Fruit fly (Drosophila melanogaster) whole organism, embryonic: Measurements from ENCODE around the gene CG10165.

Experiments used
- Bdp1 ChIP-seq: fragments of 200-800 bp; sonication (Bioruptor generic); optimal IDR thresholded peaks from 3 replicates; lab custom pipeline; 2016; ENCODE audit warnings: missing biosample characterization, missing genetic modification characterization
- BtbVII ChIP-seq: fragments of 200-800 bp; sonication (Bioruptor generic); optimal IDR thresholded peaks from 3 replicates; lab custom pipeline; 2017; ENCODE audit warnings: missing biosample characterization, mild to moderate bottlenecking, missing genetic modification characterization
- C15 ChIP-seq: fragments of 200-800 bp; sonication (Bioruptor generic); IDR thresholded peaks from 3 replicates; pipeline ENCODE4 v1.3.6; 2022; ENCODE audit warnings: missing biosample characterization, missing genetic modification characterization
- CG1024 ChIP-seq: fragments of 200-800 bp; sonication (Bioruptor generic); IDR thresholded peaks from 2 replicates; pipeline ENCODE4 v1.3.6; 2022; ENCODE audit warnings: missing biosample characterization, missing genetic modification characterization
- CG11247 ChIP-seq: fragments of 200-800 bp; sonication (Bioruptor generic); IDR thresholded peaks from 2 replicates; pipeline ENCODE4 v1.3.6; 2022; ENCODE audit warnings: missing biosample characterization, missing genetic modification characterization
- CG11456 ChIP-seq: fragments of 200-800 bp; sonication (Bioruptor generic); IDR thresholded peaks from 3 replicates; pipeline ENCODE4 v1.3.6; 2022; ENCODE audit warnings: missing biosample characterization, missing genetic modification characterization
- CG11504 ChIP-seq: fragments of 200-800 bp; sonication (Bioruptor generic); optimal IDR thresholded peaks from 3 replicates; lab custom pipeline; 2019; ENCODE audit warnings: missing biosample characterization, mild to moderate bottlenecking, missing genetic modification characterization, moderate library complexity
- CG13894 ChIP-seq: fragments of 200-800 bp; sonication (Bioruptor generic); optimal IDR thresholded peaks from 3 replicates; lab custom pipeline; 2018; ENCODE audit warnings: missing biosample characterization, mild to moderate bottlenecking, missing genetic modification characterization, moderate library complexity
- CG1529 ChIP-seq: fragments of 200-800 bp; sonication (Bioruptor generic); optimal IDR thresholded peaks from 3 replicates; lab custom pipeline; 2018; ENCODE audit warnings: missing biosample characterization, missing genetic modification characterization
- CG15514 ChIP-seq: fragments of 200-800 bp; sonication (Bioruptor generic); optimal IDR thresholded peaks from 3 replicates; lab custom pipeline; 2017; ENCODE audit warnings: missing biosample characterization, missing genetic modification characterization, mild to moderate bottlenecking, moderate library complexity, missing genetic modification reagents
- CG15601 ChIP-seq: fragments of 200-800 bp; sonication (Bioruptor generic); optimal IDR thresholded peaks from 3 replicates; lab custom pipeline; 2019; ENCODE audit warnings: missing biosample characterization, mild to moderate bottlenecking, missing genetic modification characterization, moderate library complexity
- CG17328 ChIP-seq: fragments of 200-800 bp; sonication (Bioruptor generic); IDR thresholded peaks from 2 replicates; pipeline ENCODE4 v1.3.6; 2022; ENCODE audit warnings: missing biosample characterization, missing genetic modification characterization
- CG2116 ChIP-seq: fragments of 200-800 bp; sonication (Bioruptor generic); optimal IDR thresholded peaks from 3 replicates; lab custom pipeline; 2018; ENCODE audit warnings: missing biosample characterization, mild to moderate bottlenecking, missing genetic modification characterization
- CG2875 ChIP-seq: fragments of 200-800 bp; sonication (Bioruptor generic); optimal IDR thresholded peaks from 2 replicates; lab custom pipeline; 2017; ENCODE audit warnings: missing biosample characterization, mild to moderate bottlenecking, missing genetic modification characterization, missing genetic modification reagents
- CG30020 ChIP-seq: fragments of 200-800 bp; optimal IDR thresholded peaks from 2 replicates; lab custom pipeline; 2019; ENCODE audit warnings: missing biosample characterization, mild to moderate bottlenecking, missing genetic modification characterization, moderate library complexity
- CG30431 ChIP-seq: fragments of 200-800 bp; sonication (Bioruptor generic); optimal IDR thresholded peaks from 2 replicates; lab custom pipeline; 2017; ENCODE audit warnings: missing biosample characterization, missing genetic modification characterization
- CG34376 ChIP-seq: fragments of 200-800 bp; sonication (Bioruptor generic); optimal IDR thresholded peaks from 2 replicates; lab custom pipeline; 2018; ENCODE audit warnings: missing biosample characterization, mild to moderate bottlenecking, missing genetic modification characterization
- CG6175 ChIP-seq: fragments of 200-800 bp; sonication (Bioruptor generic); IDR thresholded peaks from 3 replicates; pipeline ENCODE4 v1.3.6; 2022; ENCODE audit warnings: missing biosample characterization, missing genetic modification characterization
- Dref ChIP-seq: fragments of 200-800 bp; sonication (Bioruptor generic); IDR thresholded peaks from 2 replicates; pipeline ENCODE4 v1.3.6; 2022; ENCODE audit warnings: missing biosample characterization, missing genetic modification characterization
- Fer1 ChIP-seq: fragments of 200-800 bp; sonication (Bioruptor generic); optimal IDR thresholded peaks from 2 replicates; lab custom pipeline; 2017; ENCODE audit warnings: missing biosample characterization, mild to moderate bottlenecking, missing genetic modification characterization
- HLH4C ChIP-seq: fragments of 200-800 bp; sonication (Bioruptor generic); IDR thresholded peaks from 3 replicates; pipeline ENCODE4 v1.3.6; 2022; ENCODE audit warnings: missing biosample characterization, missing genetic modification characterization; ENCODE audit not compliant: partially characterized antibody
- HmgZ ChIP-seq: fragments of 200-800 bp; sonication (Bioruptor generic); optimal IDR thresholded peaks from 2 replicates; lab custom pipeline; 2018; ENCODE audit warnings: missing biosample characterization, mild to moderate bottlenecking, missing genetic modification characterization
- MBD-R2 ChIP-seq: fragments of 200-800 bp; sonication (Bioruptor generic); IDR thresholded peaks from 2 replicates; pipeline ENCODE4 v1.3.6; 2022; ENCODE audit warnings: missing biosample characterization, missing genetic modification characterization
- Med ChIP-seq: fragments of 200-800 bp; sonication (Bioruptor generic); peaks from one replicate; lab custom pipeline; 2016; ENCODE audit warnings: missing biosample characterization, missing genetic modification characterization, mild to moderate bottlenecking, inconsistent platforms, moderate library complexity
- NfI ChIP-seq: fragments of 200-800 bp; sonication (Bioruptor generic); optimal IDR thresholded peaks from 3 replicates; lab custom pipeline; 2018; ENCODE audit warnings: missing biosample characterization, mild to moderate bottlenecking, missing genetic modification characterization, moderate library complexity
- Six4 ChIP-seq: fragments of 200-800 bp; sonication (Bioruptor generic); optimal IDR thresholded peaks from 2 replicates; lab custom pipeline; 2016; ENCODE audit warnings: missing biosample characterization, missing genetic modification characterization
- Sox100B ChIP-seq: fragments of 200-800 bp; sonication (Bioruptor generic); optimal IDR thresholded peaks from 3 replicates; lab custom pipeline; 2018; ENCODE audit warnings: missing biosample characterization, mild to moderate bottlenecking, missing genetic modification characterization
- Xrp1 ChIP-seq: fragments of 200-800 bp; sonication (Bioruptor generic); IDR thresholded peaks from 2 replicates; pipeline ENCODE4 v1.3.6; 2022; ENCODE audit warnings: missing biosample characterization, missing genetic modification characterization
- amos ChIP-seq: fragments of 200-800 bp; sonication (Bioruptor generic); IDR thresholded peaks from 2 replicates; pipeline ENCODE4 v1.3.6; 2022; ENCODE audit warnings: missing biosample characterization, missing genetic modification characterization; ENCODE audit not compliant: partially characterized antibody
- cas ChIP-seq: fragments of 200-800 bp; sonication (Bioruptor generic); IDR thresholded peaks from 2 replicates; pipeline ENCODE4 v1.3.6; 2022; ENCODE audit warnings: missing biosample characterization, missing genetic modification characterization
- caup ChIP-seq: fragments of 200-800 bp; sonication (Bioruptor generic); optimal IDR thresholded peaks from 3 replicates; lab custom pipeline; 2017; ENCODE audit warnings: missing biosample characterization, mild to moderate bottlenecking, missing genetic modification characterization, moderate library complexity; ENCODE audit not compliant: severe bottlenecking
- chm ChIP-seq: fragments of 200-800 bp; sonication (Bioruptor generic); IDR thresholded peaks from 2 replicates; pipeline ENCODE4 v1.3.6; 2022; ENCODE audit warnings: missing biosample characterization, missing genetic modification characterization
- crp ChIP-seq, 2 experiments: fragments of 200-800 bp; sonication (Bioruptor generic); optimal IDR thresholded peaks; 2 replicates in 1 of 2; 3 replicates in 1 of 2; lab custom pipeline; 2017; ENCODE audit warnings: missing biosample characterization in 2 of 2, missing genetic modification characterization in 2 of 2, mild to moderate bottlenecking in 1 of 2, moderate library complexity in 1 of 2
- cwo ChIP-seq: fragments of 200-800 bp; sonication (Bioruptor generic); optimal IDR thresholded peaks from 3 replicates; lab custom pipeline; 2017; ENCODE audit warnings: missing biosample characterization, missing genetic modification characterization, mild to moderate bottlenecking, moderate library complexity, missing genetic modification reagents
- exex ChIP-seq: fragments of 200-800 bp; sonication (Bioruptor generic); optimal IDR thresholded peaks from 4 replicates; lab custom pipeline; 2018; ENCODE audit warnings: missing biosample characterization, mild to moderate bottlenecking, missing genetic modification characterization, moderate library complexity
- gce ChIP-seq: fragments of 200-800 bp; sonication (Bioruptor generic); IDR thresholded peaks from 3 replicates; pipeline ENCODE4 v1.3.6; 2022; ENCODE audit warnings: missing biosample characterization, missing genetic modification characterization
- grn ChIP-seq: fragments of 200-800 bp; sonication (Bioruptor generic); optimal IDR thresholded peaks from 3 replicates; lab custom pipeline; 2017; ENCODE audit warnings: missing biosample characterization, missing genetic modification characterization
- gsb ChIP-seq: fragments of 200-800 bp; sonication (Bioruptor generic); IDR thresholded peaks from 2 replicates; pipeline ENCODE4 v1.3.6; 2022; ENCODE audit warnings: missing biosample characterization, missing genetic modification characterization
- ham ChIP-seq: fragments of 200-800 bp; sonication (Bioruptor generic); IDR thresholded peaks from 2 replicates; pipeline ENCODE4 v1.3.6; 2022; ENCODE audit warnings: missing biosample characterization, missing genetic modification characterization
- ind ChIP-seq: fragments of 200-800 bp; sonication (Bioruptor generic); optimal IDR thresholded peaks from 3 replicates; lab custom pipeline; 2016; ENCODE audit warnings: missing biosample characterization, missing genetic modification characterization
- luna ChIP-seq: fragments of 200-800 bp; sonication (Bioruptor generic); optimal IDR thresholded peaks from 2 replicates; lab custom pipeline; 2016; ENCODE audit warnings: missing biosample characterization, missing genetic modification characterization
- mld ChIP-seq: fragments of 200-800 bp; sonication (Bioruptor generic); IDR thresholded peaks from 3 replicates; pipeline ENCODE4 v1.3.6; 2022; ENCODE audit warnings: missing biosample characterization, missing genetic modification characterization; ENCODE audit not compliant: partially characterized antibody
- nerfin-1 ChIP-seq: fragments of 200-800 bp; sonication (Bioruptor generic); optimal IDR thresholded peaks from 3 replicates; lab custom pipeline; 2019; ENCODE audit warnings: missing biosample characterization, mild to moderate bottlenecking, missing genetic modification characterization, moderate library complexity
- run ChIP-seq: fragments of 200-800 bp; sonication (Bioruptor generic); optimal IDR thresholded peaks from 3 replicates; lab custom pipeline; 2018; ENCODE audit warnings: missing biosample characterization, mild to moderate bottlenecking, missing genetic modification characterization
- scrt ChIP-seq: fragments of 200-800 bp; sonication (Bioruptor generic); optimal IDR thresholded peaks from 2 replicates; lab custom pipeline; 2018; ENCODE audit warnings: missing biosample characterization, mild to moderate bottlenecking, missing genetic modification characterization, moderate library complexity
- tap ChIP-seq: fragments of 200-800 bp; optimal IDR thresholded peaks from 3 replicates; lab custom pipeline; 2019; ENCODE audit warnings: missing biosample characterization, mild to moderate bottlenecking, missing genetic modification characterization, moderate library complexity
- vnd ChIP-seq: fragments of 200-800 bp; sonication (Bioruptor generic); IDR thresholded peaks from 3 replicates; pipeline ENCODE4 v1.3.6; 2022; ENCODE audit warnings: missing biosample characterization, missing genetic modification characterization; ENCODE audit not compliant: partially characterized antibody
- vvl ChIP-seq: fragments of 200-800 bp; sonication (Bioruptor generic); IDR thresholded peaks from 2 replicates; pipeline ENCODE4 v1.3.6; 2022; ENCODE audit warnings: missing biosample characterization, missing genetic modification characterization
- wor ChIP-seq: fragments of 200-800 bp; sonication (Bioruptor generic); IDR thresholded peaks from 2 replicates; pipeline ENCODE4 v1.3.6; 2022; ENCODE audit warnings: missing biosample characterization, missing genetic modification characterization
- zen ChIP-seq: fragments of 200-800 bp; sonication (Bioruptor generic); optimal IDR thresholded peaks from 3 replicates; lab custom pipeline; 2018; ENCODE audit warnings: missing biosample characterization, mild to moderate bottlenecking, missing genetic modification characterization, moderate library complexity

CG10165 gene

DNA sequence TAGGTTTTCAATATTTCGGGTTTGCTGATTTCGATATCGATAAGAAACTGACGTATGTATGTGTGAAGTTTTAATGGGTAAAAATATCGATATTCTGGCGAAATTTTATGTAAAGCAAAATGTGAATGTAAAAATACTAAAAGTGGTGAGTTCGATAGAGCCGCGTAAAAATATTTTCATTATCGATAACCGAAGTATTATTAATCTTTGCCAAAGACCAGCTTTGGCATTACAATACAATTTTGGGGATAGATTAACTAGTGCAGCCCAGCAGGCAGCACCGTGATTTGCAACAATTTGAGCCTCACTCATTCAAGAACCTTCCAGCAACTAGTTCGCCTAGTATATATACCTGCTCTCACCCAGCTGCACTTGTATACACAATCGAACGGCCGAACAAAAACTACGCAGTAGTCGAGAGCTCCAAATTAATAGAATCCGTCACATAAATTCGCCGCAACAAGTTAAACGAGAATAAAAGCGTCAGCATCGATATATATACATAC is 12.2 kb upstream of the CG10165 start:
- TF ChIP-seq grn (peak; percentile 62), tap (tag; lab: Kevin White, UChicago) (no peak), CG2875 (GFP tag; lab: Kevin White, UChicago) (no peak), CG17328 (GFP tag; lab: Robert Waterston, UW) (no peak), CG11504 (peak; percentile 5), C15 (GFP tag; lab: Robert Waterston, UW) (no peak), zen (tag; lab: Kevin White, UChicago) (peak; percentile 8), MBD-R2 (peak; percentile 71), CG30020 (peak; percentile 55), Med (GFP tag; lab: Kevin White, UChicago) (peak; percentile 59), Dref (GFP tag; lab: Robert Waterston, UW) (peak; percentile 92), scrt (GFP tag; lab: Kevin White, UChicago) (peak; percentile 37), Sox100B (no peak), vnd (GFP tag; lab: Robert Waterston, UW) (peak; percentile 91), CG11247 (GFP tag; lab: Robert Waterston, UW) (no peak), ham (no peak), cas (GFP tag; lab: Robert Waterston, UW) (no peak), CG15514 (peak; percentile 59), Xrp1 (GFP tag; lab: Robert Waterston, UW) (no peak), NfI (GFP tag; lab: Kevin White, UChicago) (no peak), Fer1 (GFP tag; lab: Kevin White, UChicago) (peak; percentile 26), vvl (GFP tag; lab: Robert Waterston, UW) (peak; percentile 22; the same call in 1 of the 2 replicates), CG1024 (GFP tag; lab: Robert Waterston, UW) (no peak), CG1529 (GFP tag; lab: Kevin White, UChicago) (no peak), HLH4C (GFP tag; lab: Robert Waterston, UW) (peak; percentile 95), crp (GFP tag; optimal IDR thresholded peaks at IDR 0.05; lab: Kevin White, UChicago) (peak in 1 of 2 experiments; percentile 44), mld (GFP tag; lab: Robert Waterston, UW) (peak; percentile 84), exex (peak; percentile 10), cwo (GFP tag; lab: Kevin White, UChicago) (no peak), ind (GFP tag; lab: Kevin White, UChicago) (no peak), CG6175 (GFP tag; lab: Robert Waterston, UW) (no peak), gsb (GFP tag; lab: Robert Waterston, UW) (no peak), gce (GFP tag; lab: Robert Waterston, UW) (no peak), CG13894 (tag; lab: Kevin White, UChicago) (peak; percentile 28), nerfin-1 (tag; lab: Kevin White, UChicago) (peak; percentile 63), CG15601 (tag; lab: Kevin White, UChicago) (peak; percentile 82), BtbVII (GFP tag; lab: Kevin White, UChicago) (peak; percentile 18), run (tag; lab: Kevin White, UChicago) (no peak), Six4 (GFP tag; lab: Kevin White, UChicago) (no peak), chm (GFP tag; lab: Robert Waterston, UW) (0 out of 2 replicates have a peak, but pooled peaks have one; percentile 11), Bdp1 (no peak), CG34376 (GFP tag; lab: Kevin White, UChicago) (peak; percentile 30), wor (GFP tag; lab: Robert Waterston, UW) (no peak), CG11456 (no peak), caup (GFP tag; lab: Kevin White, UChicago) (no peak), HmgZ (peak; percentile 71), CG2116 (GFP tag; lab: Kevin White, UChicago) (peak; percentile 78), luna (GFP tag; lab: Kevin White, UChicago) (no peak), amos (GFP tag; lab: Robert Waterston, UW) (peak; percentile 79; the same call in 1 of the 2 replicates), CG30431 (GFP tag; lab: Kevin White, UChicago) (no peak)
